Fruit fly (Drosophila melanogaster) whole organism, prepupa: Measurements from ENCODE around the gene Gmd.
A peak's percentile ranks its signal among the peaks of the same experiment; 100 is the strongest.

Source experiments
- CG10631 ChIP-seq: fragments of 200-800 bp; sonication (Bioruptor generic); optimal IDR thresholded peaks from 2 replicates; lab custom pipeline; 2016; ENCODE audit warnings: missing biosample characterization, missing genetic modification characterization
- CG11902 ChIP-seq: fragments of 200-800 bp; sonication (Bioruptor generic); optimal IDR thresholded peaks from 3 replicates; lab custom pipeline; 2016; ENCODE audit warnings: missing biosample characterization, missing genetic modification characterization
- CG15336 ChIP-seq: fragments of 200-800 bp; sonication (Bioruptor generic); IDR thresholded peaks from 2 replicates; pipeline ENCODE4 v1.3.6; 2022; ENCODE audit warnings: missing biosample characterization, missing genetic modification characterization
- CG1621 ChIP-seq: fragments of 200-800 bp; sonication (Bioruptor generic); optimal IDR thresholded peaks from 3 replicates; lab custom pipeline; 2018; ENCODE audit warnings: missing biosample characterization, mild to moderate bottlenecking, missing genetic modification characterization
- CG3032 ChIP-seq: fragments of 200-800 bp; optimal IDR thresholded peaks from 2 replicates; lab custom pipeline; 2019; ENCODE audit warnings: missing biosample characterization, mild to moderate bottlenecking, missing genetic modification characterization, moderate library complexity
- CG31627 ChIP-seq: fragments of 200-800 bp; sonication (Bioruptor generic); optimal IDR thresholded peaks from 3 replicates; lab custom pipeline; 2016; ENCODE audit warnings: missing biosample characterization, missing genetic modification characterization
- CG32006 ChIP-seq: fragments of 200-800 bp; sonication (Bioruptor generic); optimal IDR thresholded peaks from 3 replicates; lab custom pipeline; 2017; ENCODE audit warnings: missing biosample characterization, mild to moderate bottlenecking, missing genetic modification characterization
- CG34406 ChIP-seq: fragments of 200-800 bp; sonication (Bioruptor generic); optimal IDR thresholded peaks from 3 replicates; lab custom pipeline; 2016; ENCODE audit warnings: missing biosample characterization, missing genetic modification characterization
- CG3919 ChIP-seq: fragments of 200-800 bp; sonication (Bioruptor generic); optimal IDR thresholded peaks from 3 replicates; lab custom pipeline; 2016; ENCODE audit warnings: missing biosample characterization, missing genetic modification characterization
- CG4318 ChIP-seq: fragments of 200-800 bp; sonication (Bioruptor generic); optimal IDR thresholded peaks from 3 replicates; lab custom pipeline; 2017; ENCODE audit warnings: missing biosample characterization, mild to moderate bottlenecking, missing genetic modification characterization
- CG6163 ChIP-seq: fragments of 200-800 bp; sonication (Bioruptor generic); IDR thresholded peaks from 3 replicates; pipeline ENCODE4 v1.3.6; 2022; ENCODE audit warnings: missing biosample characterization, missing genetic modification characterization
- CG6808 ChIP-seq: fragments of 200-800 bp; sonication (Bioruptor generic); optimal IDR thresholded peaks from 3 replicates; lab custom pipeline; 2017; ENCODE audit warnings: missing biosample characterization, missing genetic modification characterization, mild to moderate bottlenecking, moderate library complexity, missing genetic modification reagents
- CG6854 ChIP-seq: fragments of 200-800 bp; sonication (Bioruptor generic); optimal IDR thresholded peaks from 2 replicates; lab custom pipeline; 2017; ENCODE audit warnings: missing biosample characterization, mild to moderate bottlenecking, missing genetic modification characterization
- CG7368 ChIP-seq: fragments of 200-800 bp; sonication (Bioruptor generic); optimal IDR thresholded peaks from 3 replicates; lab custom pipeline; 2016; ENCODE audit warnings: missing biosample characterization, missing genetic modification characterization
- CG8119 ChIP-seq: fragments of 200-800 bp; sonication (Bioruptor generic); IDR thresholded peaks from 3 replicates; pipeline ENCODE4 v1.3.6; 2022; ENCODE audit warnings: missing biosample characterization, missing genetic modification characterization
- CG8319 ChIP-seq: fragments of 200-800 bp; sonication (Bioruptor generic); optimal IDR thresholded peaks from 3 replicates; lab custom pipeline; 2016; ENCODE audit warnings: missing biosample characterization, missing genetic modification characterization
- CG9139 ChIP-seq: fragments of 200-800 bp; sonication (Bioruptor generic); optimal IDR thresholded peaks from 3 replicates; lab custom pipeline; 2017; ENCODE audit warnings: missing biosample characterization, mild to moderate bottlenecking, missing genetic modification characterization
- Eip93F ChIP-seq: fragments of 200-800 bp; sonication (Bioruptor generic); optimal IDR thresholded peaks from 2 replicates; lab custom pipeline; 2016; ENCODE audit warnings: missing biosample characterization, mild to moderate bottlenecking, missing genetic modification characterization
- Gug ChIP-seq: fragments of 200-800 bp; sonication (Bioruptor generic); IDR thresholded peaks from 2 replicates; pipeline ENCODE4 v1.3.6; 2022; ENCODE audit warnings: missing biosample characterization, missing genetic modification characterization
- Hr38 ChIP-seq: sonication (Bioruptor generic); optimal IDR thresholded peaks from 2 replicates; lab custom pipeline; 2016; ENCODE audit warnings: missing biosample characterization, missing genetic modification characterization
- Hr4 ChIP-seq: fragments of 200-800 bp; sonication (Bioruptor generic); optimal IDR thresholded peaks from 3 replicates; lab custom pipeline; 2016; ENCODE audit warnings: missing biosample characterization, missing genetic modification characterization
- Lpt ChIP-seq: fragments of 200-800 bp; sonication (Bioruptor generic); optimal IDR thresholded peaks from 3 replicates; lab custom pipeline; 2016; ENCODE audit warnings: missing biosample characterization, missing genetic modification characterization
- Met ChIP-seq: fragments of 200-800 bp; sonication (Bioruptor generic); optimal IDR thresholded peaks from 3 replicates; lab custom pipeline; 2016; ENCODE audit warnings: missing biosample characterization, missing genetic modification characterization
- Smox ChIP-seq: fragments of 200-800 bp; sonication (Bioruptor generic); optimal IDR thresholded peaks from 3 replicates; lab custom pipeline; 2016; ENCODE audit warnings: missing biosample characterization, missing genetic modification characterization
- Sox102F ChIP-seq: fragments of 200-800 bp; sonication (Bioruptor generic); optimal IDR thresholded peaks from 2 replicates; lab custom pipeline; 2016; ENCODE audit warnings: missing biosample characterization, mild to moderate bottlenecking, missing genetic modification characterization
- cyc ChIP-seq: fragments of 200-800 bp; sonication (Bioruptor generic); optimal IDR thresholded peaks from 3 replicates; lab custom pipeline; 2016; ENCODE audit warnings: missing biosample characterization, missing genetic modification characterization
- esn ChIP-seq: fragments of 200-800 bp; sonication (Bioruptor generic); optimal IDR thresholded peaks from 2 replicates; lab custom pipeline; 2016; ENCODE audit warnings: missing biosample characterization, mild to moderate bottlenecking, missing genetic modification characterization, moderate library complexity
- fkh ChIP-seq: fragments of 200-800 bp; sonication (Bioruptor generic); optimal IDR thresholded peaks from 3 replicates; lab custom pipeline; 2017; ENCODE audit warnings: missing biosample characterization, mild to moderate bottlenecking, missing genetic modification characterization, moderate library complexity
- lz ChIP-seq: fragments of 200-800 bp; sonication (Bioruptor generic); optimal IDR thresholded peaks from 3 replicates; lab custom pipeline; 2016; ENCODE audit warnings: missing biosample characterization, missing genetic modification characterization
- net ChIP-seq: fragments of 200-800 bp; sonication (Bioruptor generic); optimal IDR thresholded peaks from 3 replicates; lab custom pipeline; 2016; ENCODE audit warnings: missing biosample characterization, missing genetic modification characterization
- pdm3 ChIP-seq: fragments of 200-800 bp; sonication (Bioruptor generic); optimal IDR thresholded peaks from 3 replicates; lab custom pipeline; 2016; ENCODE audit warnings: missing biosample characterization, missing genetic modification characterization
- salr ChIP-seq, 2 experiments: fragments of 200-800 bp; sonication (Bioruptor generic); optimal IDR thresholded peaks; 3 replicates each; lab custom pipeline; 2016 to 2018; ENCODE audit warnings: missing biosample characterization in 2 of 2, missing genetic modification characterization in 2 of 2, mild to moderate bottlenecking in 1 of 2
- ss ChIP-seq, 2 experiments: fragments of 200-800 bp; sonication (Bioruptor generic); optimal IDR thresholded peaks; 2 replicates in 1 of 2; 3 replicates in 1 of 2; lab custom pipeline; 2017 to 2018; ENCODE audit warnings: mild to moderate bottlenecking in 2 of 2, missing biosample characterization in 2 of 2, missing genetic modification characterization in 2 of 2, moderate library complexity in 1 of 2
- topi ChIP-seq: fragments of 200-800 bp; sonication (Bioruptor generic); optimal IDR thresholded peaks from 3 replicates; lab custom pipeline; 2016; ENCODE audit warnings: missing biosample characterization, missing genetic modification characterization
- vri ChIP-seq: fragments of 200-800 bp; sonication (Bioruptor generic); optimal IDR thresholded peaks from 3 replicates; lab custom pipeline; 2016; ENCODE audit warnings: missing biosample characterization, mild to moderate bottlenecking, missing genetic modification characterization

Gmd gene

dm6 chr2L:4973731-4974415 is 3.0 kb downstream of the Gmd start, which contains the start of gene mRpL28:
mRpL28 (plus strand) TSS chr2L:4973976.
- TF ChIP-seq CG31627 (GFP tag; lab: Kevin White, UChicago) (peak; percentile 7), esn (GFP tag; lab: Kevin White, UChicago) (peak; percentile 47), ss (GFP tag; optimal IDR thresholded peaks at IDR 0.05; lab: Kevin White, UChicago) (no peak), CG10631 (GFP tag; lab: Kevin White, UChicago) (no peak), CG6854 (GFP tag; lab: Kevin White, UChicago) (peak; percentile 1), CG3032 (tag; lab: Kevin White, UChicago) (peak; percentile 0)

- TF ChIP-seq esn (GFP tag; lab: Kevin White, UChicago) (peak; percentile 36), CG1621 (tag; lab: Kevin White, UChicago) (no peak), ss (GFP tag; optimal IDR thresholded peaks at IDR 0.05; lab: Kevin White, UChicago) (no peak), vri (GFP tag; lab: Kevin White, UChicago) (no peak), net (GFP tag; lab: Kevin White, UChicago) (no peak), CG3032 (tag; lab: Kevin White, UChicago) (peak; percentile 28), CG7368 (GFP tag; lab: Kevin White, UChicago) (no peak), Lpt (GFP tag; lab: Kevin White, UChicago) (no peak), fkh (GFP tag; lab: Kevin White, UChicago) (peak; percentile 92), salr (GFP tag; optimal IDR thresholded peaks at IDR 0.05; lab: Kevin White, UChicago) (no peak), pdm3 (GFP tag; lab: Kevin White, UChicago) (no peak), cyc (GFP tag; lab: Kevin White, UChicago) (no peak), CG9139 (GFP tag; lab: Kevin White, UChicago) (no peak), CG32006 (no peak), Hr4 (no peak), CG31627 (GFP tag; lab: Kevin White, UChicago) (peak; percentile 31), topi (GFP tag; lab: Kevin White, UChicago) (no peak), CG8119 (no peak), CG6163 (GFP tag; lab: Robert Waterston, UW) (no peak), CG3919 (GFP tag; lab: Kevin White, UChicago) (no peak), Hr38 (GFP tag; lab: Kevin White, UChicago) (no peak), Met (GFP tag; lab: Kevin White, UChicago) (no peak), CG8319 (GFP tag; lab: Kevin White, UChicago) (no peak), CG6808 (GFP tag; lab: Kevin White, UChicago) (no peak), CG4318 (GFP tag; lab: Kevin White, UChicago) (no peak), lz (GFP tag; lab: Kevin White, UChicago) (no peak), Gug (GFP tag; lab: Robert Waterston, UW) (no peak), CG15336 (no peak)
Measured at dm6 chr2L:4971329-4971798, 5.5 kb downstream of the Gmd start, which contains the start of gene CG14043. CG14043 (plus strand) TSS chr2L:4971702.

dm6 chr2L:4968767-4969166 is 8.1 kb downstream of the Gmd start, which contains the start of the genes Scox and Polr1C:
Scox (minus strand) TSS chr2L:4968935.
Polr1C (plus strand) TSS chr2L:4969004.
- TF ChIP-seq Eip93F (GFP tag; lab: Kevin White, UChicago) (no peak), net (GFP tag; lab: Kevin White, UChicago) (no peak), CG3919 (GFP tag; lab: Kevin White, UChicago) (no peak)

dm6 chr2L:4967511-4967910 is 9.3 kb downstream of the Gmd start, which contains the start of gene eIF3i:
eIF3i (minus strand) TSS chr2L:4967775.
- TF ChIP-seq CG34406 (GFP tag; lab: Kevin White, UChicago) (no peak), Eip93F (GFP tag; lab: Kevin White, UChicago) (no peak), salr (GFP tag; optimal IDR thresholded peaks at IDR 0.05; lab: Kevin White, UChicago) (no peak), CG11902 (GFP tag; lab: Kevin White, UChicago) (no peak), CG15336 (no peak), CG7368 (GFP tag; lab: Kevin White, UChicago) (no peak), Sox102F (GFP tag; lab: Kevin White, UChicago) (no peak), Smox (no peak), CG10631 (GFP tag; lab: Kevin White, UChicago) (no peak)
